4 worm cellular contexts compared by ENCODE assay signal in genomic region chrV:7980370-7980987, ce11.
A peak's percentile ranks its signal among the peaks of the same experiment; 100 is the strongest.
TF ChIP-seq lines count a peak whose summit lies in the region.

No protein-coding gene starts in this region.

TF ChIP-seq in whole organism, L1 larva, 84 proteins besides CTCF, POLR2A, EP300 and RAD21 (continued from another document and continues in another):
- TF ChIP-seq nhr-77 (tag; optimal IDR thresholded peaks at IDR 0.05; lab: Kevin White, UChicago), result no peak
- TF ChIP-seq nhr-19 (GFP tag; conservative IDR thresholded peaks at IDR 0.05; lab: Robert Waterston, UW), result no peak
- TF ChIP-seq hlh-4 (tag; optimal IDR thresholded peaks at IDR 0.05; lab: Kevin White, UChicago), result no peak
- TF ChIP-seq sox-4 (tag; optimal IDR thresholded peaks at IDR 0.05; lab: Kevin White, UChicago), result no peak
- no peak for TF ChIP-seq hlh-17 (GFP tag; optimal IDR thresholded peaks at IDR 0.05; lab: Kevin White, UChicago; ENCODE audit: borderline replicate concordance)
- no peak for TF ChIP-seq swsn-7 (tag; optimal IDR thresholded peaks at IDR 0.05; lab: Kevin White, UChicago)
- no peak for TF ChIP-seq efl-3 (GFP tag; optimal IDR thresholded peaks at IDR 0.05; lab: Kevin White, UChicago)
- TF ChIP-seq lin-15B (tag; optimal IDR thresholded peaks at IDR 0.05; lab: Kevin White, UChicago), result no peak
- TF ChIP-seq isw-1 (GFP tag; IDR thresholded peaks at IDR 0.05; lab: Robert Waterston, UW), result no peak
- no peak for TF ChIP-seq xbp-1 (tag; optimal IDR thresholded peaks at IDR 0.05; lab: Kevin White, UChicago)
- peak; percentile 32 for TF ChIP-seq mep-1 (tag; optimal IDR thresholded peaks at IDR 0.05; lab: Kevin White, UChicago)
- TF ChIP-seq vab-15 (tag; optimal IDR thresholded peaks at IDR 0.05; lab: Kevin White, UChicago), result no peak
- TF ChIP-seq elt-3 (tag; optimal IDR thresholded peaks at IDR 0.05; lab: Kevin White, UChicago), result no peak
- no peak for TF ChIP-seq C34B4.2 (tag; optimal IDR thresholded peaks at IDR 0.05; lab: Kevin White, UChicago)
- no peak for TF ChIP-seq hpl-2 (GFP tag; optimal IDR thresholded peaks at IDR 0.05; lab: Kevin White, UChicago)
- TF ChIP-seq fkh-10 (GFP tag; optimal IDR thresholded peaks at IDR 0.05; lab: Kevin White, UChicago), result peak; percentile 65
- no peak for TF ChIP-seq lin-13 (GFP tag; optimal IDR thresholded peaks at IDR 0.05; lab: Kevin White, UChicago)
- TF ChIP-seq lsy-2 (tag; optimal IDR thresholded peaks at IDR 0.05; lab: Kevin White, UChicago), result peak; percentile 18 to 42
- peak in 1 of 3 experiments; percentile 1 for TF ChIP-seq dpl-1 (GFP tag; optimal IDR thresholded peaks at IDR 0.05; lab: Kevin White, UChicago)
- no peak for TF ChIP-seq fkh-4 (tag; optimal IDR thresholded peaks at IDR 0.05; lab: Kevin White, UChicago; ENCODE audit: borderline replicate concordance)
- no peak for TF ChIP-seq nhr-12 (tag; optimal IDR thresholded peaks at IDR 0.05; lab: Kevin White, UChicago)
- no peak for TF ChIP-seq efl-1 (optimal IDR thresholded peaks at IDR 0.05; lab: Kevin White, UChicago)
- TF ChIP-seq efl-1 (GFP tag; optimal IDR thresholded peaks at IDR 0.05 in 1 of 2; lab: Kevin White, UChicago), result peak in 1 of 2 experiments; percentile 48
- no peak for TF ChIP-seq pqm-1 (tag; optimal IDR thresholded peaks at IDR 0.05; lab: Kevin White, UChicago)
- no peak for TF ChIP-seq tlp-1 (tag; optimal IDR thresholded peaks at IDR 0.05; lab: Kevin White, UChicago)
- peak; percentile 24 for TF ChIP-seq nhr-71 (tag; optimal IDR thresholded peaks at IDR 0.05; lab: Kevin White, UChicago)
- no peak for TF ChIP-seq ces-1 (GFP tag; optimal IDR thresholded peaks at IDR 0.05; lab: Kevin White, UChicago)
- TF ChIP-seq lir-3 (tag; optimal IDR thresholded peaks at IDR 0.05; lab: Kevin White, UChicago; ENCODE audit: poor library complexity), result no peak
- TF ChIP-seq fkh-8 (tag; optimal IDR thresholded peaks at IDR 0.05; lab: Kevin White, UChicago), result peak; percentile 10
- TF ChIP-seq snu-23 (GFP tag; optimal IDR thresholded peaks at IDR 0.05; lab: Kevin White, UChicago), result no peak
- TF ChIP-seq zip-4 (GFP tag; optimal IDR thresholded peaks at IDR 0.05; lab: Kevin White, UChicago), result no peak
- no peak for TF ChIP-seq lin-39 (tag; optimal IDR thresholded peaks at IDR 0.05; lab: Kevin White, UChicago)
- TF ChIP-seq nhr-85 (tag; lab: Kevin White, UChicago), result no peak
- peak; percentile 18 for TF ChIP-seq skn-1 (tag; optimal IDR thresholded peaks at IDR 0.05; lab: Kevin White, UChicago)

TF ChIP-seq in whole organism, L2 larva, 48 proteins besides CTCF, POLR2A, EP300 and RAD21 (continued from another document):
- no peak for TF ChIP-seq skn-1 (tag; optimal IDR thresholded peaks at IDR 0.05; lab: Kevin White, UChicago)
- TF ChIP-seq mab-5 (tag; optimal IDR thresholded peaks at IDR 0.05; lab: Kevin White, UChicago), result no peak
- TF ChIP-seq nhr-237 (tag; optimal IDR thresholded peaks at IDR 0.05; lab: Kevin White, UChicago), result no peak
- TF ChIP-seq lin-11 (tag; optimal IDR thresholded peaks at IDR 0.05; lab: Kevin White, UChicago), result no peak
- TF ChIP-seq ztf-4 (tag; optimal IDR thresholded peaks at IDR 0.05; lab: Kevin White, UChicago), result no peak
- TF ChIP-seq elt-3 (tag; optimal IDR thresholded peaks at IDR 0.05; lab: Kevin White, UChicago), result no peak
- TF ChIP-seq F13H6.1 (tag; optimal IDR thresholded peaks at IDR 0.05; lab: Kevin White, UChicago), result peak; percentile 14
- TF ChIP-seq nhr-21 (tag; optimal IDR thresholded peaks at IDR 0.05; lab: Kevin White, UChicago), result no peak
- peak; percentile 28 for TF ChIP-seq nhr-129 (tag; optimal IDR thresholded peaks at IDR 0.05; lab: Kevin White, UChicago)
- TF ChIP-seq nhr-23 (tag; optimal IDR thresholded peaks at IDR 0.05; lab: Kevin White, UChicago), result no peak
- no peak for TF ChIP-seq sma-3 (GFP tag; optimal IDR thresholded peaks at IDR 0.05; lab: Kevin White, UChicago)
- TF ChIP-seq ceh-16 (tag; optimal IDR thresholded peaks at IDR 0.05; lab: Kevin White, UChicago), result no peak
- no peak for TF ChIP-seq mbf-1 (tag; optimal IDR thresholded peaks at IDR 0.05; lab: Kevin White, UChicago)
- no peak for TF ChIP-seq R02D3.7 (tag; optimal IDR thresholded peaks at IDR 0.05; lab: Kevin White, UChicago)
- peak; percentile 26 for TF ChIP-seq snpc-4 (tag; optimal IDR thresholded peaks at IDR 0.05; lab: Kevin White, UChicago)
- no peak for TF ChIP-seq peb-1 (tag; optimal IDR thresholded peaks at IDR 0.05; lab: Kevin White, UChicago)
- TF ChIP-seq ceh-82 (tag; optimal IDR thresholded peaks at IDR 0.05; lab: Kevin White, UChicago), result no peak
- no peak for TF ChIP-seq nhr-25 (tag; optimal IDR thresholded peaks at IDR 0.05; lab: Kevin White, UChicago)
- TF ChIP-seq unc-39 (tag; optimal IDR thresholded peaks at IDR 0.05; lab: Kevin White, UChicago), result no peak
- no peak for TF ChIP-seq aly-2 (tag; optimal IDR thresholded peaks at IDR 0.05; lab: Kevin White, UChicago)
- TF ChIP-seq dmd-4 (tag; optimal IDR thresholded peaks at IDR 0.05; lab: Kevin White, UChicago), result no peak
- no peak for TF ChIP-seq ztf-11 (tag; optimal IDR thresholded peaks at IDR 0.05; lab: Kevin White, UChicago)
- peak in 1 of 2 experiments; percentile 56 for TF ChIP-seq lsy-2 (tag; optimal IDR thresholded peaks at IDR 0.05; lab: Kevin White, UChicago)
- no peak for TF ChIP-seq alr-1 (tag; optimal IDR thresholded peaks at IDR 0.05; lab: Kevin White, UChicago)
- TF ChIP-seq ZK546.5 (tag; optimal IDR thresholded peaks at IDR 0.05; lab: Kevin White, UChicago), result no peak
- TF ChIP-seq unc-62 (GFP tag; optimal IDR thresholded peaks at IDR 0.05; lab: Kevin White, UChicago), result no peak
- TF ChIP-seq crh-2 (tag; optimal IDR thresholded peaks at IDR 0.05; lab: Kevin White, UChicago), result peak; percentile 11
- TF ChIP-seq gmeb-1 (tag; optimal IDR thresholded peaks at IDR 0.05; lab: Kevin White, UChicago), result no peak
- TF ChIP-seq egl-27 (tag; optimal IDR thresholded peaks at IDR 0.05; lab: Kevin White, UChicago), result peak; percentile 32
- TF ChIP-seq Y55F3AM.14 (GFP tag; optimal IDR thresholded peaks at IDR 0.05; lab: Kevin White, UChicago), result peak; percentile 11
- TF ChIP-seq sem-4 (tag; optimal IDR thresholded peaks at IDR 0.05; lab: Kevin White, UChicago), result no peak
- no peak for TF ChIP-seq elt-1 (tag; optimal IDR thresholded peaks at IDR 0.05; lab: Kevin White, UChicago)
- no peak for TF ChIP-seq fos-1 (tag; optimal IDR thresholded peaks at IDR 0.05; lab: Kevin White, UChicago)
- peak; percentile 19 for TF ChIP-seq sma-9 (GFP tag; optimal IDR thresholded peaks at IDR 0.05; lab: Kevin White, UChicago)
- TF ChIP-seq sma-9 (tag; optimal IDR thresholded peaks at IDR 0.05; lab: Kevin White, UChicago), result no peak

TF ChIP-seq in whole organism, L3 larva, 47 proteins besides CTCF, POLR2A, EP300 and RAD21 (continued from another document):
- TF ChIP-seq nhr-28 (tag; optimal IDR thresholded peaks at IDR 0.05; lab: Kevin White, UChicago) (no peak), nhr-12 (tag; optimal IDR thresholded peaks at IDR 0.05; lab: Kevin White, UChicago) (no peak), nhr-77 (tag; optimal IDR thresholded peaks at IDR 0.05; lab: Kevin White, UChicago) (no peak), ZK546.5 (tag; optimal IDR thresholded peaks at IDR 0.05; lab: Kevin White, UChicago) (no peak), nhr-25 (tag; optimal IDR thresholded peaks at IDR 0.05; lab: Kevin White, UChicago) (no peak), nhr-11 (tag; optimal IDR thresholded peaks at IDR 0.05; lab: Kevin White, UChicago) (no peak), pqm-1 (tag; optimal IDR thresholded peaks at IDR 0.05; lab: Kevin White, UChicago) (no peak), skn-1 (tag; optimal IDR thresholded peaks at IDR 0.05; lab: Kevin White, UChicago) (no peak), hmg-11 (tag; optimal IDR thresholded peaks at IDR 0.05; lab: Kevin White, UChicago) (no peak), elt-2 (tag; optimal IDR thresholded peaks at IDR 0.05; lab: Kevin White, UChicago) (no peak), zag-1 (tag; optimal IDR thresholded peaks at IDR 0.05; lab: Kevin White, UChicago) (no peak), egl-27 (tag; optimal IDR thresholded peaks at IDR 0.05; lab: Kevin White, UChicago) (no peak), fkh-2 (tag; optimal IDR thresholded peaks at IDR 0.05; lab: Kevin White, UChicago) (no peak), R02D3.7 (tag; optimal IDR thresholded peaks at IDR 0.05; lab: Kevin White, UChicago) (no peak), lin-15B (tag; optimal IDR thresholded peaks at IDR 0.05; lab: Kevin White, UChicago) (peak; percentile 30), elt-3 (tag; optimal IDR thresholded peaks at IDR 0.05; lab: Kevin White, UChicago) (no peak), sea-2 (GFP tag; optimal IDR thresholded peaks at IDR 0.05; lab: Kevin White, UChicago) (no peak), ceh-28 (tag; optimal IDR thresholded peaks at IDR 0.05; lab: Kevin White, UChicago) (no peak), nhr-76 (tag; optimal IDR thresholded peaks at IDR 0.05; lab: Kevin White, UChicago) (no peak), fos-1 (tag; optimal IDR thresholded peaks at IDR 0.05; lab: Kevin White, UChicago) (no peak), nhr-67 (tag; optimal IDR thresholded peaks at IDR 0.05; lab: Kevin White, UChicago) (no peak), egl-5 (tag; optimal IDR thresholded peaks at IDR 0.05; lab: Kevin White, UChicago) (no peak), eor-1 (tag; optimal IDR thresholded peaks at IDR 0.05; lab: Kevin White, UChicago) (no peak)

TF ChIP-seq in whole organism, L4 larva, 104 proteins besides CTCF, POLR2A, EP300 and RAD21 (continued from another document):
- TF ChIP-seq mes-2 (tag; optimal IDR thresholded peaks at IDR 0.05; lab: Kevin White, UChicago; ENCODE audit: poor library complexity, severe bottlenecking) (no peak), nhr-11 (tag; optimal IDR thresholded peaks at IDR 0.05; lab: Kevin White, UChicago) (peak; percentile 29), tra-1 (GFP tag; IDR thresholded peaks at IDR 0.05; lab: Robert Waterston, UW) (0 out of 2 replicates have a peak, but pooled peaks have one; percentile 60), dmd-9 (GFP tag; IDR thresholded peaks at IDR 0.05; lab: Robert Waterston, UW) (no peak), mep-1 (tag; optimal IDR thresholded peaks at IDR 0.05; lab: Kevin White, UChicago) (peak; percentile 59), lsy-2 (tag; optimal IDR thresholded peaks at IDR 0.05; lab: Kevin White, UChicago) (peak in 1 of 2 experiments; percentile 63), aha-1 (tag; lab: Kevin White, UChicago) (peak; percentile 97), rbr-2 (tag; optimal IDR thresholded peaks at IDR 0.05; lab: Kevin White, UChicago) (peak; percentile 60), hlh-30 (tag; optimal IDR thresholded peaks at IDR 0.05; lab: Kevin White, UChicago; ENCODE audit: insufficient read depth) (peak; percentile 69), mdl-1 (tag; optimal IDR thresholded peaks at IDR 0.05; lab: Kevin White, UChicago) (peak in 1 of 2 experiments; percentile 65), mxl-3 (GFP tag; optimal IDR thresholded peaks at IDR 0.05; lab: Kevin White, UChicago) (no peak), F26F4.8 (GFP tag; conservative IDR thresholded peaks at IDR 0.05; lab: Robert Waterston, UW) (no peak), hif-1 (tag; optimal IDR thresholded peaks at IDR 0.05; lab: Kevin White, UChicago) (peak in 1 of 2 experiments; percentile 21), dpl-1 (GFP tag; optimal IDR thresholded peaks at IDR 0.05; lab: Kevin White, UChicago) (peak; percentile 2)
